Fruit fly (Drosophila melanogaster) whole organism, embryonic: ENCODE measurements around the gene CG10068.

Experiments
- Abd-B ChIP-seq: fragments of 200-800 bp; sonication (Bioruptor generic); optimal IDR thresholded peaks from 2 replicates; lab custom pipeline; 2018; ENCODE audit warnings: missing biosample characterization, mild to moderate bottlenecking, missing genetic modification characterization, moderate library complexity
- Atf6 ChIP-seq: fragments of 200-800 bp; sonication (Bioruptor generic); IDR thresholded peaks from 2 replicates; pipeline ENCODE4 v1.3.6; 2022; ENCODE audit warnings: missing biosample characterization, missing genetic modification characterization
- CG10431 ChIP-seq: fragments of 200-800 bp; sonication (Bioruptor generic); optimal IDR thresholded peaks from 3 replicates; lab custom pipeline; 2018; ENCODE audit warnings: missing biosample characterization, mild to moderate bottlenecking, missing genetic modification characterization
- CG10959 ChIP-seq: fragments of 200-800 bp; sonication (Bioruptor generic); IDR thresholded peaks from 2 replicates; pipeline ENCODE4 v1.3.6; 2022; ENCODE audit warnings: missing biosample characterization, missing genetic modification characterization
- CG16863 ChIP-seq: fragments of 200-800 bp; sonication (Bioruptor generic); optimal IDR thresholded peaks from 3 replicates; lab custom pipeline; 2016; ENCODE audit warnings: missing biosample characterization, missing genetic modification characterization
- CG17829 ChIP-seq: fragments of 200-800 bp; optimal IDR thresholded peaks from 2 replicates; lab custom pipeline; 2019; ENCODE audit warnings: missing biosample characterization, mild to moderate bottlenecking, missing genetic modification characterization, moderate library complexity
- CG1832 ChIP-seq: fragments of 200-800 bp; sonication (Bioruptor generic); optimal IDR thresholded peaks from 2 replicates; lab custom pipeline; 2017; ENCODE audit warnings: missing biosample characterization, mild to moderate bottlenecking, missing genetic modification characterization, inconsistent platforms
- CG2120 ChIP-seq: fragments of 200-800 bp; sonication (Bioruptor generic); optimal IDR thresholded peaks from 3 replicates; lab custom pipeline; 2016; ENCODE audit warnings: missing biosample characterization, missing genetic modification characterization
- CG2889 ChIP-seq: fragments of 200-800 bp; sonication (Bioruptor generic); IDR thresholded peaks from 3 replicates; pipeline ENCODE4 v1.3.6; 2022; ENCODE audit warnings: missing biosample characterization, missing genetic modification characterization
- CG30020 ChIP-seq: fragments of 200-800 bp; optimal IDR thresholded peaks from 2 replicates; lab custom pipeline; 2019; ENCODE audit warnings: missing biosample characterization, mild to moderate bottlenecking, missing genetic modification characterization, moderate library complexity
- CG3163 ChIP-seq: fragments of 200-800 bp; sonication (Bioruptor generic); optimal IDR thresholded peaks from 3 replicates; lab custom pipeline; 2016; ENCODE audit warnings: missing biosample characterization, missing genetic modification characterization
- CG32532 ChIP-seq: fragments of 200-800 bp; sonication (Bioruptor generic); IDR thresholded peaks from 2 replicates; pipeline ENCODE4 v1.3.6; 2022; ENCODE audit warnings: missing biosample characterization, missing genetic modification characterization
- CG34422 ChIP-seq: fragments of 200-800 bp; sonication (Bioruptor generic); IDR thresholded peaks from 3 replicates; pipeline ENCODE4 v1.3.6; 2022; ENCODE audit warnings: missing biosample characterization, missing genetic modification characterization
- CG3726 ChIP-seq: fragments of 200-800 bp; sonication (Bioruptor generic); IDR thresholded peaks from 3 replicates; pipeline ENCODE4, ENCODE4 v1.3.6; 2022; ENCODE audit warnings: missing biosample characterization, missing genetic modification characterization
- CG3995 ChIP-seq: fragments of 200-800 bp; sonication (Bioruptor generic); optimal IDR thresholded peaks from 3 replicates; lab custom pipeline; 2016; ENCODE audit warnings: missing biosample characterization, missing genetic modification characterization
- CG4360 ChIP-seq: fragments of 200-800 bp; sonication (Bioruptor generic); IDR thresholded peaks from 2 replicates; pipeline ENCODE4 v1.3.6; 2022; ENCODE audit warnings: missing biosample characterization, missing genetic modification characterization
- CG5953 ChIP-seq: fragments of 200-800 bp; sonication (Bioruptor generic); IDR thresholded peaks from 2 replicates; pipeline ENCODE4 v1.3.6; 2022; ENCODE audit warnings: missing biosample characterization, missing genetic modification characterization
- CG7357 ChIP-seq: fragments of 200-800 bp; sonication (Bioruptor generic); IDR thresholded peaks from 3 replicates; pipeline ENCODE4 v1.3.6; 2022; ENCODE audit warnings: missing biosample characterization, missing genetic modification characterization
- CG8359 ChIP-seq: fragments of 200-800 bp; sonication (Bioruptor generic); optimal IDR thresholded peaks from 2 replicates; lab custom pipeline; 2017; ENCODE audit warnings: missing biosample characterization, mild to moderate bottlenecking, missing genetic modification characterization, borderline replicate concordance
- CG9609 ChIP-seq: fragments of 200-800 bp; sonication (Bioruptor generic); optimal IDR thresholded peaks from 3 replicates; lab custom pipeline; 2016; ENCODE audit warnings: missing biosample characterization, missing genetic modification characterization
- CG9727 ChIP-seq: fragments of 200-800 bp; sonication (Bioruptor generic); optimal IDR thresholded peaks from 3 replicates; lab custom pipeline; 2017; ENCODE audit warnings: missing biosample characterization, mild to moderate bottlenecking, missing genetic modification characterization
- D19A ChIP-seq: fragments of 200-800 bp; optimal IDR thresholded peaks from 3 replicates; lab custom pipeline; 2019; ENCODE audit warnings: missing biosample characterization, mild to moderate bottlenecking, missing genetic modification characterization, moderate library complexity
- Dp ChIP-seq: fragments of 200-800 bp; sonication (Bioruptor generic); optimal IDR thresholded peaks from 2 replicates; lab custom pipeline; 2018; ENCODE audit warnings: missing biosample characterization, mild to moderate bottlenecking, missing genetic modification characterization, moderate library complexity
- E2f1 ChIP-seq: fragments of 200-800 bp; sonication (Bioruptor generic); IDR thresholded peaks from 2 replicates; pipeline ENCODE4 v1.3.6; 2022; ENCODE audit warnings: missing biosample characterization, missing genetic modification characterization
- Eip74EF ChIP-seq, 2 experiments: fragments of 200-800 bp in 1 of 2; fragments of >200 bp in 1 of 2; sonication (Bioruptor generic) in 1 of 2; optimal IDR thresholded peaks; 2 replicates each; lab custom pipeline; 2017 to 2019; ENCODE audit warnings: missing biosample characterization in 2 of 2, missing genetic modification characterization in 2 of 2, mild to moderate bottlenecking in 1 of 2, moderate library complexity in 1 of 2
- Elba2 ChIP-seq: fragments of 200-800 bp; sonication (Bioruptor generic); optimal IDR thresholded peaks from 3 replicates; lab custom pipeline; 2016; ENCODE audit warnings: missing biosample characterization, missing genetic modification characterization
- GATAe ChIP-seq: fragments of 200-800 bp; sonication (Bioruptor generic); conservative IDR thresholded peaks from 2 replicates; pipeline ENCODE4 v1.3.6; 2022; ENCODE audit warnings: missing biosample characterization, missing genetic modification characterization
- HLHmδ ChIP-seq: fragments of 200-800 bp; sonication (Bioruptor generic); optimal IDR thresholded peaks from 2 replicates; lab custom pipeline; 2018; ENCODE audit warnings: missing biosample characterization, mild to moderate bottlenecking, missing genetic modification characterization, moderate library complexity
- Hand ChIP-seq: fragments of 200-800 bp; sonication (Bioruptor generic); optimal IDR thresholded peaks from 2 replicates; lab custom pipeline; 2017; ENCODE audit warnings: mild to moderate bottlenecking, missing biosample characterization, missing genetic modification reagents, missing genetic modification characterization
- Hr78 ChIP-seq, 2 experiments: fragments of 200-800 bp in 1 of 2; fragments of >200 bp in 1 of 2; sonication (Bioruptor generic) in 1 of 2; optimal IDR thresholded peaks; 2 replicates each; lab custom pipeline; 2017 to 2019; ENCODE audit warnings: missing biosample characterization in 2 of 2, missing genetic modification characterization in 2 of 2, mild to moderate bottlenecking in 1 of 2, moderate library complexity in 1 of 2
- Jarid2 ChIP-seq: fragments of 200-800 bp; sonication (Bioruptor generic); optimal IDR thresholded peaks from 3 replicates; lab custom pipeline; 2017; ENCODE audit warnings: mild to moderate bottlenecking, missing biosample characterization, missing genetic modification reagents, missing genetic modification characterization
- MTF-1 ChIP-seq: fragments of 200-800 bp; sonication (Bioruptor generic); optimal IDR thresholded peaks from 2 replicates; lab custom pipeline; 2018; ENCODE audit warnings: missing biosample characterization, mild to moderate bottlenecking, missing genetic modification characterization, borderline replicate concordance
- Sox100B ChIP-seq: fragments of 200-800 bp; sonication (Bioruptor generic); optimal IDR thresholded peaks from 3 replicates; lab custom pipeline; 2018; ENCODE audit warnings: missing biosample characterization, mild to moderate bottlenecking, missing genetic modification characterization
- Stat92E ChIP-seq, 3 experiments: fragments of >200 bp in 2 of 3; fragments of 200-800 bp in 1 of 3; sonication (Bioruptor generic) in 1 of 3; optimal IDR thresholded peaks; 2 replicates each; lab custom pipeline; 2017 to 2019; ENCODE audit warnings: missing biosample characterization in 3 of 3, missing genetic modification characterization in 3 of 3, mild to moderate bottlenecking in 1 of 3, moderate library complexity in 1 of 3
- bbx ChIP-seq: fragments of 200-800 bp; sonication (Bioruptor generic); IDR thresholded peaks from 2 replicates; pipeline ENCODE4 v1.3.6; 2022; ENCODE audit warnings: missing biosample characterization, missing genetic modification characterization; ENCODE audit not compliant: partially characterized antibody
- caup ChIP-seq: fragments of 200-800 bp; sonication (Bioruptor generic); optimal IDR thresholded peaks from 3 replicates; lab custom pipeline; 2017; ENCODE audit warnings: missing biosample characterization, mild to moderate bottlenecking, missing genetic modification characterization, moderate library complexity; ENCODE audit not compliant: severe bottlenecking
- crc ChIP-seq: fragments of 200-800 bp; sonication (Bioruptor generic); optimal IDR thresholded peaks from 2 replicates; lab custom pipeline; 2016; ENCODE audit warnings: missing biosample characterization, missing genetic modification characterization
- dmrt11E ChIP-seq: fragments of 200-800 bp; sonication (Bioruptor generic); optimal IDR thresholded peaks from 3 replicates; lab custom pipeline; 2018; ENCODE audit warnings: missing biosample characterization, mild to moderate bottlenecking, missing genetic modification characterization, moderate library complexity
- fd102C ChIP-seq: fragments of 200-800 bp; sonication (Bioruptor generic); optimal IDR thresholded peaks from 2 replicates; lab custom pipeline; 2018; ENCODE audit warnings: missing biosample characterization, mild to moderate bottlenecking, missing genetic modification characterization, moderate library complexity
- fu2 ChIP-seq: fragments of 200-800 bp; sonication (Bioruptor generic); optimal IDR thresholded peaks from 2 replicates; lab custom pipeline; 2016; ENCODE audit warnings: missing biosample characterization, missing genetic modification characterization
- pb ChIP-seq: fragments of 200-800 bp; sonication (Bioruptor generic); optimal IDR thresholded peaks from 3 replicates; lab custom pipeline; 2016; ENCODE audit warnings: missing biosample characterization, missing genetic modification characterization
- pita ChIP-seq: fragments of 200-800 bp; sonication (Bioruptor generic); optimal IDR thresholded peaks from 2 replicates; lab custom pipeline; 2017; ENCODE audit warnings: missing biosample characterization, mild to moderate bottlenecking, missing genetic modification characterization
- ranshi ChIP-seq: fragments of 200-800 bp; sonication (Bioruptor generic); IDR thresholded peaks from 2 replicates; pipeline ENCODE4 v1.3.6; 2022; ENCODE audit warnings: missing biosample characterization, missing genetic modification characterization
- tap ChIP-seq: fragments of 200-800 bp; optimal IDR thresholded peaks from 3 replicates; lab custom pipeline; 2019; ENCODE audit warnings: missing biosample characterization, mild to moderate bottlenecking, missing genetic modification characterization, moderate library complexity
- ttk ChIP-seq: fragments of 200-800 bp; sonication (Bioruptor generic); IDR thresholded peaks from 2 replicates; pipeline ENCODE4 v2.1.2; 2022; ENCODE audit warnings: missing biosample characterization, missing genetic modification characterization
- tup ChIP-seq: fragments of 200-800 bp; sonication (Bioruptor generic); optimal IDR thresholded peaks from 2 replicates; lab custom pipeline; 2016; ENCODE audit warnings: missing biosample characterization, mild to moderate bottlenecking, missing genetic modification characterization, moderate library complexity
- vnd ChIP-seq: fragments of 200-800 bp; sonication (Bioruptor generic); IDR thresholded peaks from 3 replicates; pipeline ENCODE4 v1.3.6; 2022; ENCODE audit warnings: missing biosample characterization, missing genetic modification characterization; ENCODE audit not compliant: partially characterized antibody
- vvl ChIP-seq: fragments of 200-800 bp; sonication (Bioruptor generic); IDR thresholded peaks from 2 replicates; pipeline ENCODE4 v1.3.6; 2022; ENCODE audit warnings: missing biosample characterization, missing genetic modification characterization

CG10068 gene

dm6 chr3R:7108589-7109312 is 19.1 kb downstream of the CG10068 start (continued):
- peak; percentile 96 for TF ChIP-seq D19A (tag; lab: Kevin White, UChicago)
- no peak for TF ChIP-seq pita
- TF ChIP-seq ttk (GFP tag; lab: Robert Waterston, UW) = no peak
- no peak for TF ChIP-seq CG1832
- TF ChIP-seq dmrt11E (tag; lab: Kevin White, UChicago) = peak; percentile 99
- TF ChIP-seq CG4360 (GFP tag; lab: Robert Waterston, UW) = no peak
- no peak for TF ChIP-seq Atf6
- peak; percentile 86 for TF ChIP-seq CG7357 (GFP tag; lab: Robert Waterston, UW)
- no peak for TF ChIP-seq CG5953
- TF ChIP-seq CG3726 (GFP tag; lab: Robert Waterston, UW) = no peak
- no peak for TF ChIP-seq bbx
- TF ChIP-seq CG34422 (GFP tag; lab: Robert Waterston, UW) = no peak
- TF ChIP-seq Dp (GFP tag; lab: Kevin White, UChicago) = no peak
- TF ChIP-seq crc = peak; percentile 75
- no peak for TF ChIP-seq GATAe (GFP tag; lab: Robert Waterston, UW)
- TF ChIP-seq HLHmδ (GFP tag; lab: Kevin White, UChicago) = no peak
- no peak for TF ChIP-seq CG10959 (GFP tag; lab: Robert Waterston, UW)
- peak; percentile 63 for TF ChIP-seq tup (GFP tag; lab: Kevin White, UChicago)
- peak; percentile 77 for TF ChIP-seq fd102C (GFP tag; lab: Kevin White, UChicago)
- TF ChIP-seq MTF-1 (GFP tag; lab: Kevin White, UChicago) = peak; percentile 91
- TF ChIP-seq CG8359 = peak; percentile 87
- peak; percentile 63 for TF ChIP-seq caup (GFP tag; lab: Kevin White, UChicago)
- peak in 1 of 2 experiments; percentile 92 for TF ChIP-seq Hr78 (GFP tag; optimal IDR thresholded peaks at IDR 0.05; lab: Kevin White, UChicago)
- peak in 1 of 2 experiments; percentile 96 for TF ChIP-seq Eip74EF (GFP tag; optimal IDR thresholded peaks at IDR 0.05; lab: Kevin White, UChicago)
- TF ChIP-seq Abd-B (GFP tag; lab: Kevin White, UChicago) = peak; percentile 92
- TF ChIP-seq Stat92E (GFP tag; optimal IDR thresholded peaks at IDR 0.05; lab: Kevin White, UChicago) = peak in 1 of 3 experiments; percentile 96
- TF ChIP-seq pb = peak; percentile 82
- TF ChIP-seq CG3995 = no peak
- TF ChIP-seq CG9727 (GFP tag; lab: Kevin White, UChicago) = peak; percentile 98
- peak; percentile 91 for TF ChIP-seq CG16863 (GFP tag; lab: Kevin White, UChicago)
- TF ChIP-seq Elba2 = peak; percentile 86
- TF ChIP-seq Sox100B (GFP tag; lab: Kevin White, UChicago) = peak; percentile 97
- no peak for TF ChIP-seq ranshi (GFP tag; lab: Robert Waterston, UW)
- peak; percentile 68 for TF ChIP-seq CG3163 (GFP tag; lab: Kevin White, UChicago)
- TF ChIP-seq CG32532 = no peak
- TF ChIP-seq CG2889 (GFP tag; lab: Robert Waterston, UW) = no peak
- peak; percentile 87 for TF ChIP-seq CG9609 (GFP tag; lab: Kevin White, UChicago)
- TF ChIP-seq CG17829 = peak; percentile 99
- peak; percentile 70 for TF ChIP-seq Jarid2 (GFP tag; lab: Kevin White, UChicago)
- TF ChIP-seq Hand = peak; percentile 46
- peak; percentile 87 for TF ChIP-seq CG30020 (tag; lab: Kevin White, UChicago)
- no peak for TF ChIP-seq E2f1
- TF ChIP-seq vvl (GFP tag; lab: Robert Waterston, UW) = no peak
- peak; percentile 98 for TF ChIP-seq tap
- TF ChIP-seq vnd (GFP tag; lab: Robert Waterston, UW) = no peak
- peak; percentile 68 for TF ChIP-seq fu2 (GFP tag; lab: Kevin White, UChicago)
- TF ChIP-seq CG2120 = peak; percentile 48
- peak; percentile 97 for TF ChIP-seq CG10431 (GFP tag; lab: Kevin White, UChicago)
